Fruit fly (Drosophila melanogaster): Measurements from ENCODE around the gene CG5664.

Gene CG5664

DNA sequence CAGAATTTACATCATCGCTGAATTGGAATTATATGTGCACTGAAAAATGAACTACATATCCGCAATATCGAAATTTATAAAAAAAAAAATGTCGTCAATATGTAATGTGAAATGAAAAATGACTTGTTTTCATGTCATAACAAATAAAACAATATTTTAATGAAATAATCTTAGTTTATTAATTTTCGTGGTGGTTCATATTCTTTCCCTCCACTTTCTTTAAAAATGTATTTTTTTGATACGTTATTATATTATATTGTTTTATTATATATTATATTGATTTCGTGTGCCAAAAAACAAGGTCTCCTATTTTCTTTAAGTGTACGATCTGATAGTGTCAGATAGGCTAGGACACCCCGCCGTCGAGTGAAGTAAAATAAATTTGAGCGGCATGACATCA is 26.8 kb downstream of the CG5664 start (continued):
- TF ChIP-seq CG18011 (GFP tag; optimal IDR thresholded peaks at IDR 0.05) (no peak), al (GFP tag; IDR thresholded peaks at IDR 0.05) (peak; percentile 31; the same call in 1 of the 2 replicates), Hr3 (GFP tag; optimal IDR thresholded peaks at IDR 0.05) (no peak), aop (GFP tag; IDR thresholded peaks at IDR 0.05) (no peak), org-1 (GFP tag; optimal IDR thresholded peaks at IDR 0.05) (no peak), CG5953 (GFP tag; IDR thresholded peaks at IDR 0.05) (no peak), D (optimal IDR thresholded peaks at IDR 0.05) (no peak), D (GFP tag; optimal IDR thresholded peaks at IDR 0.05) (no peak), CG11560 (tag; IDR thresholded peaks at IDR 0.05) (no peak), cwo (GFP tag; optimal IDR thresholded peaks at IDR 0.05) (peak; percentile 11), HmgZ (tag; optimal IDR thresholded peaks at IDR 0.05) (no peak), Fer3 (tag; optimal IDR thresholded peaks at IDR 0.05) (no peak), CG11696 (GFP tag; IDR thresholded peaks at IDR 0.05) (no peak), lov (optimal IDR thresholded peaks at IDR 0.05) (no peak), lov (GFP tag; IDR thresholded peaks at IDR 0.05) (no peak), unpg (GFP tag; optimal IDR thresholded peaks at IDR 0.05) (no peak), CG14667 (GFP tag; IDR thresholded peaks at IDR 0.05) (no peak), Dbx (GFP tag; IDR thresholded peaks at IDR 0.05) (no peak), en (GFP tag; optimal IDR thresholded peaks at IDR 0.05) (no peak), stc (GFP tag; IDR thresholded peaks at IDR 0.05) (no peak), Hmr (GFP tag; optimal IDR thresholded peaks at IDR 0.05) (no peak), sens (GFP tag) (no peak), ATbp (GFP tag; optimal IDR thresholded peaks at IDR 0.05) (no peak), Atf3 (GFP tag; optimal IDR thresholded peaks at IDR 0.05) (no peak), fd64A (GFP tag; optimal IDR thresholded peaks at IDR 0.05) (no peak), kay (GFP tag; optimal IDR thresholded peaks at IDR 0.05) (no peak), z (GFP tag; IDR thresholded peaks at IDR 0.05) (no peak), CG2116 (GFP tag; optimal IDR thresholded peaks at IDR 0.05) (no peak), fru (optimal IDR thresholded peaks at IDR 0.05) (no peak), CG10959 (GFP tag; IDR thresholded peaks at IDR 0.05) (no peak), Bgb (GFP tag; IDR thresholded peaks at IDR 0.05; ENCODE audit: partially characterized antibody) (no peak), repo (GFP tag; optimal IDR thresholded peaks at IDR 0.05) (no peak), slou (GFP tag; optimal IDR thresholded peaks at IDR 0.05) (no peak), Rx (GFP tag; IDR thresholded peaks at IDR 0.05) (no peak), CG4404 (GFP tag; IDR thresholded peaks at IDR 0.05) (no peak), CG2199 (GFP tag; IDR thresholded peaks at IDR 0.05) (no peak), CG7556 (GFP tag; optimal IDR thresholded peaks at IDR 0.05) (no peak), scrt (GFP tag; optimal IDR thresholded peaks at IDR 0.05) (no peak), cato (GFP tag; optimal IDR thresholded peaks at IDR 0.05; ENCODE audit: borderline replicate concordance) (no peak), az2 (GFP tag; optimal IDR thresholded peaks at IDR 0.05) (no peak), ci (GFP tag; IDR thresholded peaks at IDR 0.05) (no peak), bsh (GFP tag; optimal IDR thresholded peaks at IDR 0.05) (no peak), br (optimal IDR thresholded peaks at IDR 0.05) (no peak), gem (tag; optimal IDR thresholded peaks at IDR 0.05) (peak; percentile 61), grau (tag; optimal IDR thresholded peaks at IDR 0.05) (peak; percentile 9), bowl (GFP tag; IDR thresholded peaks at IDR 0.05) (no peak), zfh1 (GFP tag; IDR thresholded peaks at IDR 0.05) (no peak), CG6254 (GFP tag; optimal IDR thresholded peaks at IDR 0.05) (no peak), zen (tag; optimal IDR thresholded peaks at IDR 0.05) (no peak), sug (tag; optimal IDR thresholded peaks at IDR 0.05) (no peak), dm (GFP tag; optimal IDR thresholded peaks at IDR 0.05) (no peak), Chrac-16 (GFP tag; optimal IDR thresholded peaks at IDR 0.05) (no peak), CG11695 (GFP tag; IDR thresholded peaks at IDR 0.05) (0 out of 3 replicates have a peak, but pooled peaks have one; percentile 20), ttk (GFP tag; IDR thresholded peaks at IDR 0.05) (no peak)
